Worm (Caenorhabditis elegans): ENCODE results near the gene B0250.7.

- no peak for TF ChIP-seq ztf-11 (tag; optimal IDR thresholded peaks at IDR 0.05)
- TF ChIP-seq nhr-237 (tag; optimal IDR thresholded peaks at IDR 0.05) = no peak
- TF ChIP-seq sptf-1 (tag; optimal IDR thresholded peaks at IDR 0.05) = no peak
- no peak for TF ChIP-seq nhr-28 (tag; optimal IDR thresholded peaks at IDR 0.05)
- TF ChIP-seq mab-5 (tag; optimal IDR thresholded peaks at IDR 0.05) = no peak
- TF ChIP-seq ces-1 (GFP tag; optimal IDR thresholded peaks at IDR 0.05) = no peak
- no peak for TF ChIP-seq lin-32 (GFP tag; optimal IDR thresholded peaks at IDR 0.05)
Observed at ce11 chrV:20453811-20454210, 22.1 kb downstream of the B0250.7 start, which contains the start of gene srd-70.
